Fruit fly (Drosophila melanogaster) Kc167 (cell line): ENCODE measurements around the gene CG2147.

ENCODE experiments used
- h ChIP-seq: fragments of >200 bp; optimal IDR thresholded peaks from 3 replicates; lab custom pipeline; 2018; ENCODE audit warnings: missing external identifiers
- insv ChIP-seq: fragments of >200 bp; optimal IDR thresholded peaks from 3 replicates; lab custom pipeline; 2018; ENCODE audit warnings: missing external identifiers
- psq ChIP-seq: fragments of >200 bp; optimal IDR thresholded peaks from 2 replicates; lab custom pipeline; 2017; ENCODE audit warnings: missing external identifiers
- ttk ChIP-seq: sonication (Bioruptor generic); optimal IDR thresholded peaks from 2 replicates; lab custom pipeline; 2017; ENCODE audit warnings: missing external identifiers

DNA sequence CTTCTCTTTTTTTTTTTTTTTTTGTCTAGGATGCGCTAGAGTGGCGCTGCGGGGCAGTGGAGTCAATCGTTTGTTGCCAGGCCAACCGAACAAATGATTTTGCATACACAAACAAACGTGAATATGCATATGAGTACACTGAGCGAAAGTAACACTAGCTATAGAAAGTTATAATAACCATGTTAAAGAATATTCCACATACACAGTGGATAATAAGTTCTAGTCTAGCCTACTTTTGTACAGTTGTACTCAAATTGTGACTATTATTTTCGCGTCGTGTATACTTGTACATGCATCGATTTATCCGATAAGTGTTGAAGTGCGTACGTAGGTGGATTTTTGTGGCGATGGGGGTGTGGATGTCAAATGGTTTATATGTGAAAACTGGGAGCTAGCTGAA is 33.4 kb upstream of the CG2147 start:
- no peak for TF ChIP-seq psq (lab: Kevin White, UChicago)
- no peak for TF ChIP-seq ttk
- no peak for TF ChIP-seq insv (lab: Kevin White, UChicago)
- no peak for TF ChIP-seq h (lab: Kevin White, UChicago)
